Fruit fly (Drosophila melanogaster): ENCODE results near the gene CG13674.

The CG13674 gene

dm6 chr3L:8185263-8186227 lies 33.2 kb downstream of the CG13674 start (continued):
- TF ChIP-seq corto (GFP tag; optimal IDR thresholded peaks at IDR 0.05) (no peak), sqz (GFP tag; optimal IDR thresholded peaks at IDR 0.05) (no peak), tgo (GFP tag; IDR thresholded peaks at IDR 0.05) (peak; percentile 51), CG15269 (tag; optimal IDR thresholded peaks at IDR 0.05) (peak; percentile 58), CG8478 (optimal IDR thresholded peaks at IDR 0.05) (no peak), Myb (GFP tag; optimal IDR thresholded peaks at IDR 0.05) (peak; percentile 25), ato (GFP tag; IDR thresholded peaks at IDR 0.05; ENCODE audit: partially characterized antibody) (no peak), eyg (GFP tag; optimal IDR thresholded peaks at IDR 0.05) (peak; percentile 59), CG10543 (GFP tag; optimal IDR thresholded peaks at IDR 0.05) (peak; percentile 92), Hr78 (GFP tag; optimal IDR thresholded peaks at IDR 0.05) (peak in 1 of 2 experiments; percentile 60), CrebB (tag; optimal IDR thresholded peaks at IDR 0.05) (peak; percentile 48), D19A (tag; optimal IDR thresholded peaks at IDR 0.05) (peak; percentile 100), Dip2 (GFP tag; IDR thresholded peaks at IDR 0.05) (no peak), abd-A (tag; optimal IDR thresholded peaks at IDR 0.05) (no peak), Pdp1 (GFP tag; optimal IDR thresholded peaks at IDR 0.05) (peak; percentile 60 to 97), Mrtf (GFP tag; IDR thresholded peaks at IDR 0.05) (no peak), Taf1 (GFP tag; IDR thresholded peaks at IDR 0.05) (0 out of 2 replicates have a peak, but pooled peaks have one; percentile 38), ftz-f1 (GFP tag; optimal IDR thresholded peaks at IDR 0.05) (peak; percentile 64), CTCF (GFP tag; optimal IDR thresholded peaks at IDR 0.05) (no peak), Hand (GFP tag; optimal IDR thresholded peaks at IDR 0.05) (no peak), ATbp (GFP tag; optimal IDR thresholded peaks at IDR 0.05) (peak; percentile 26), bcd (GFP tag; optimal IDR thresholded peaks at IDR 0.05) (peak; percentile 34), TFAM (GFP tag; optimal IDR thresholded peaks at IDR 0.05) (no peak), PHDP (tag; optimal IDR thresholded peaks at IDR 0.05) (peak; percentile 11), CG13624 (GFP tag; optimal IDR thresholded peaks at IDR 0.05) (peak; percentile 12), otp (GFP tag; IDR thresholded peaks at IDR 0.05) (peak; percentile 3; the same call in 1 of the 3 replicates), CG15073 (GFP tag; optimal IDR thresholded peaks at IDR 0.05) (no peak), CG10565 (GFP tag; optimal IDR thresholded peaks at IDR 0.05) (no peak), mld (GFP tag; IDR thresholded peaks at IDR 0.05; ENCODE audit: partially characterized antibody) (no peak), CG10959 (GFP tag; IDR thresholded peaks at IDR 0.05) (no peak), peb (GFP tag; IDR thresholded peaks at IDR 0.05) (peak; percentile 14; the same call in 1 of the 2 replicates), ewg (GFP tag; optimal IDR thresholded peaks at IDR 0.05) (peak; percentile 32), Fer1 (GFP tag; optimal IDR thresholded peaks at IDR 0.05) (peak; percentile 53), bigmax (GFP tag; optimal IDR thresholded peaks at IDR 0.05) (no peak), CG5180 (GFP tag; optimal IDR thresholded peaks at IDR 0.05) (peak; percentile 12), Hr3 (GFP tag; optimal IDR thresholded peaks at IDR 0.05) (peak; percentile 42), CG32767 (GFP tag; IDR thresholded peaks at IDR 0.05) (no peak), lilli (GFP tag; optimal IDR thresholded peaks at IDR 0.05) (peak; percentile 64), fru (optimal IDR thresholded peaks at IDR 0.05) (no peak), gt (GFP tag; IDR thresholded peaks at IDR 0.05) (no peak), crol (GFP tag; IDR thresholded peaks at IDR 0.05) (peak; percentile 39; the same call in 1 of the 2 replicates), ci (GFP tag; IDR thresholded peaks at IDR 0.05) (peak; percentile 13; the same call in 1 of the 3 replicates), NC2α (GFP tag; optimal IDR thresholded peaks at IDR 0.05) (no peak), sr (GFP tag; IDR thresholded peaks at IDR 0.05) (no peak), Mad (GFP tag; optimal IDR thresholded peaks at IDR 0.05) (peak; percentile 41), ab (GFP tag; optimal IDR thresholded peaks at IDR 0.05) (no peak), CG13424 (tag; optimal IDR thresholded peaks at IDR 0.05) (peak; percentile 30), lov (optimal IDR thresholded peaks at IDR 0.05) (no peak), lov (GFP tag; IDR thresholded peaks at IDR 0.05) (no peak), CG17186 (GFP tag; optimal IDR thresholded peaks at IDR 0.05) (no peak)

All from whole organism, embryonic.